Fruit fly (Drosophila melanogaster) whole organism, embryonic: ENCODE results near the gene CG18622.

ENCODE experiments used
- Atf6 ChIP-seq: fragments of 200-800 bp; sonication (Bioruptor generic); IDR thresholded peaks from 2 replicates; pipeline ENCODE4 v1.3.6; 2022; ENCODE audit warnings: missing biosample characterization, missing genetic modification characterization
- C15 ChIP-seq: fragments of 200-800 bp; sonication (Bioruptor generic); IDR thresholded peaks from 3 replicates; pipeline ENCODE4 v1.3.6; 2022; ENCODE audit warnings: missing biosample characterization, missing genetic modification characterization
- CG10267 ChIP-seq: fragments of 200-800 bp; sonication (Bioruptor generic); optimal IDR thresholded peaks from 2 replicates; lab custom pipeline; 2018; ENCODE audit warnings: missing biosample characterization, mild to moderate bottlenecking, missing genetic modification characterization, moderate library complexity
- CG10654 ChIP-seq: fragments of 200-800 bp; sonication (Bioruptor generic); optimal IDR thresholded peaks from 2 replicates; lab custom pipeline; 2016; ENCODE audit warnings: missing biosample characterization, missing genetic modification characterization
- CG11247 ChIP-seq: fragments of 200-800 bp; sonication (Bioruptor generic); IDR thresholded peaks from 2 replicates; pipeline ENCODE4 v1.3.6; 2022; ENCODE audit warnings: missing biosample characterization, missing genetic modification characterization
- CG12104 ChIP-seq: fragments of 200-800 bp; sonication (Bioruptor generic); optimal IDR thresholded peaks from 3 replicates; lab custom pipeline; 2016; ENCODE audit warnings: missing biosample characterization, missing genetic modification characterization
- CG12299 ChIP-seq: fragments of 200-800 bp; sonication (Bioruptor generic); optimal IDR thresholded peaks from 2 replicates; lab custom pipeline; 2018; ENCODE audit warnings: missing biosample characterization, mild to moderate bottlenecking, missing genetic modification characterization
- CG13624 ChIP-seq: fragments of 200-800 bp; sonication (Bioruptor generic); optimal IDR thresholded peaks from 2 replicates; lab custom pipeline; 2016; ENCODE audit warnings: missing biosample characterization, missing genetic modification characterization
- CG14014 ChIP-seq: fragments of 200-800 bp; sonication (Bioruptor generic); IDR thresholded peaks from 2 replicates; pipeline ENCODE4 v1.3.6; 2022; ENCODE audit warnings: missing biosample characterization, missing genetic modification characterization
- CG14667 ChIP-seq: fragments of 200-800 bp; sonication (Bioruptor generic); IDR thresholded peaks from 2 replicates; pipeline ENCODE4 v1.3.6; 2022; ENCODE audit warnings: missing biosample characterization, missing genetic modification characterization
- CG15696 ChIP-seq: fragments of 200-800 bp; sonication (Bioruptor generic); optimal IDR thresholded peaks from 2 replicates; lab custom pipeline; 2019; ENCODE audit warnings: missing biosample characterization, mild to moderate bottlenecking, missing genetic modification characterization, moderate library complexity
- CG18619 ChIP-seq: fragments of 200-800 bp; sonication (Bioruptor generic); optimal IDR thresholded peaks from 3 replicates; lab custom pipeline; 2017; ENCODE audit warnings: missing biosample characterization, mild to moderate bottlenecking, missing genetic modification characterization
- CG30403 ChIP-seq: fragments of 200-800 bp; sonication (Bioruptor generic); optimal IDR thresholded peaks from 3 replicates; lab custom pipeline; 2016; ENCODE audit warnings: missing biosample characterization, missing genetic modification characterization
- CG31441 ChIP-seq: fragments of 200-800 bp; sonication (Bioruptor generic); IDR thresholded peaks from 2 replicates; pipeline ENCODE4 v1.3.6; 2022; ENCODE audit warnings: missing biosample characterization, missing genetic modification characterization
- CG34224 ChIP-seq: fragments of 200-800 bp; sonication (Bioruptor generic); IDR thresholded peaks from 3 replicates; pipeline ENCODE4 v1.3.6; 2022; ENCODE audit warnings: missing biosample characterization, missing genetic modification characterization; ENCODE audit not compliant: partially characterized antibody
- CG4617 ChIP-seq: fragments of 200-800 bp; sonication (Bioruptor generic); optimal IDR thresholded peaks from 3 replicates; lab custom pipeline; 2016; ENCODE audit warnings: missing biosample characterization, missing genetic modification characterization, borderline replicate concordance
- CG7928 ChIP-seq: fragments of 200-800 bp; sonication (Bioruptor generic); optimal IDR thresholded peaks from 2 replicates; lab custom pipeline; 2017; ENCODE audit warnings: missing biosample characterization, mild to moderate bottlenecking, missing genetic modification characterization
- CG8281 ChIP-seq: fragments of 200-800 bp; sonication (Bioruptor generic); optimal IDR thresholded peaks from 2 replicates; lab custom pipeline; 2018; ENCODE audit warnings: missing biosample characterization, mild to moderate bottlenecking, missing genetic modification characterization, moderate library complexity
- Dek ChIP-seq: fragments of 200-800 bp; sonication (Bioruptor generic); optimal IDR thresholded peaks from 3 replicates; lab custom pipeline; 2019; ENCODE audit warnings: missing biosample characterization, mild to moderate bottlenecking, missing genetic modification characterization, moderate library complexity
- Dfd ChIP-seq, 2 experiments: fragments of >200 bp; optimal IDR thresholded peaks; 2 replicates each; lab custom pipeline; 2017; ENCODE audit warnings: missing biosample characterization in 2 of 2, missing genetic modification characterization in 2 of 2
- Dip3 ChIP-seq: fragments of 200-800 bp; sonication (Bioruptor generic); optimal IDR thresholded peaks from 3 replicates; lab custom pipeline; 2016; ENCODE audit warnings: missing biosample characterization, missing genetic modification characterization
- Hr3 ChIP-seq: fragments of 200-800 bp; sonication (Bioruptor generic); optimal IDR thresholded peaks from 3 replicates; lab custom pipeline; 2016; ENCODE audit warnings: missing biosample characterization, missing genetic modification characterization
- Nf-YA ChIP-seq: fragments of 200-800 bp; sonication (Bioruptor generic); IDR thresholded peaks from 2 replicates; pipeline ENCODE4 v1.3.6; 2022; ENCODE audit warnings: missing biosample characterization, missing genetic modification characterization
- Oaz ChIP-seq: fragments of 200-800 bp; sonication (Bioruptor generic); IDR thresholded peaks from 2 replicates; pipeline ENCODE4 v1.3.6; 2022; ENCODE audit warnings: missing biosample characterization, missing genetic modification characterization
- Oli ChIP-seq: fragments of 200-800 bp; sonication (Bioruptor generic); optimal IDR thresholded peaks from 2 replicates; lab custom pipeline; 2018; ENCODE audit warnings: missing biosample characterization, mild to moderate bottlenecking, missing genetic modification characterization, moderate library complexity
- PHDP ChIP-seq: fragments of 200-800 bp; sonication (Bioruptor generic); optimal IDR thresholded peaks from 3 replicates; lab custom pipeline; 2018; ENCODE audit warnings: missing biosample characterization, mild to moderate bottlenecking, missing genetic modification characterization, moderate library complexity
- Scr ChIP-seq: fragments of 200-800 bp; sonication (Bioruptor generic); IDR thresholded peaks from 2 replicates; pipeline ENCODE4 v1.3.6; 2022; ENCODE audit warnings: missing biosample characterization, missing genetic modification characterization; ENCODE audit not compliant: partially characterized antibody
- Ssrp ChIP-seq: fragments of 200-800 bp; sonication (Bioruptor generic); optimal IDR thresholded peaks from 2 replicates; lab custom pipeline; 2018; ENCODE audit warnings: missing biosample characterization, mild to moderate bottlenecking, missing genetic modification characterization, moderate library complexity
- chm ChIP-seq: fragments of 200-800 bp; sonication (Bioruptor generic); IDR thresholded peaks from 2 replicates; pipeline ENCODE4 v1.3.6; 2022; ENCODE audit warnings: missing biosample characterization, missing genetic modification characterization
- da ChIP-seq: fragments of 200-800 bp; sonication (Bioruptor generic); optimal IDR thresholded peaks from 2 replicates; lab custom pipeline; 2016; ENCODE audit warnings: missing biosample characterization, missing genetic modification characterization
- dpn ChIP-seq, 2 experiments: fragments of 200-800 bp; sonication (Bioruptor generic); optimal IDR thresholded peaks; 3 replicates each; lab custom pipeline; 2016; ENCODE audit warnings: missing biosample characterization in 2 of 2, missing genetic modification characterization in 2 of 2
- fd102C ChIP-seq: fragments of 200-800 bp; sonication (Bioruptor generic); optimal IDR thresholded peaks from 2 replicates; lab custom pipeline; 2018; ENCODE audit warnings: missing biosample characterization, mild to moderate bottlenecking, missing genetic modification characterization, moderate library complexity
- gfzf ChIP-seq: fragments of 200-800 bp; sonication (Bioruptor generic); optimal IDR thresholded peaks from 2 replicates; lab custom pipeline; 2016; ENCODE audit warnings: missing biosample characterization, mild to moderate bottlenecking, missing genetic modification characterization, moderate library complexity
- grn ChIP-seq: fragments of 200-800 bp; sonication (Bioruptor generic); optimal IDR thresholded peaks from 3 replicates; lab custom pipeline; 2017; ENCODE audit warnings: missing biosample characterization, missing genetic modification characterization
- hbn ChIP-seq: fragments of 200-800 bp; sonication (Bioruptor generic); IDR thresholded peaks from 2 replicates; pipeline ENCODE4 v1.3.6; 2022; ENCODE audit warnings: missing biosample characterization, missing genetic modification characterization; ENCODE audit not compliant: partially characterized antibody
- ind ChIP-seq: fragments of 200-800 bp; sonication (Bioruptor generic); optimal IDR thresholded peaks from 3 replicates; lab custom pipeline; 2016; ENCODE audit warnings: missing biosample characterization, missing genetic modification characterization
- jigr1 ChIP-seq: fragments of 200-800 bp; sonication (Bioruptor generic); IDR thresholded peaks from 3 replicates; pipeline ENCODE4 v1.3.6; 2022; ENCODE audit warnings: missing biosample characterization, missing genetic modification characterization
- lilli ChIP-seq: fragments of 200-800 bp; sonication (Bioruptor generic); optimal IDR thresholded peaks from 3 replicates; lab custom pipeline; 2016; ENCODE audit warnings: missing biosample characterization, missing genetic modification characterization
- lmd ChIP-seq: fragments of 200-800 bp; sonication (Bioruptor generic); IDR thresholded peaks from 2 replicates; pipeline ENCODE4 v1.3.6; 2022; ENCODE audit warnings: missing biosample characterization, missing genetic modification characterization
- mld ChIP-seq: fragments of 200-800 bp; sonication (Bioruptor generic); IDR thresholded peaks from 3 replicates; pipeline ENCODE4 v1.3.6; 2022; ENCODE audit warnings: missing biosample characterization, missing genetic modification characterization; ENCODE audit not compliant: partially characterized antibody
- nerfin-2 ChIP-seq: fragments of 200-800 bp; sonication (Bioruptor generic); IDR thresholded peaks from 2 replicates; pipeline ENCODE4 v1.3.6; 2022; ENCODE audit warnings: missing biosample characterization, missing genetic modification characterization; ENCODE audit not compliant: partially characterized antibody
- oc ChIP-seq: fragments of 200-800 bp; sonication (Bioruptor generic); optimal IDR thresholded peaks from 2 replicates; lab custom pipeline; 2018; ENCODE audit warnings: missing biosample characterization, mild to moderate bottlenecking, missing genetic modification characterization, moderate library complexity
- odd ChIP-seq: fragments of 200-800 bp; sonication (Bioruptor generic); optimal IDR thresholded peaks from 2 replicates; lab custom pipeline; 2017; ENCODE audit warnings: missing biosample characterization, mild to moderate bottlenecking, missing genetic modification characterization
- org-1 ChIP-seq: fragments of 200-800 bp; sonication (Bioruptor generic); optimal IDR thresholded peaks from 2 replicates; lab custom pipeline; 2017; ENCODE audit warnings: missing biosample characterization, missing genetic modification characterization
- pnt ChIP-seq: fragments of 200-800 bp; sonication (Bioruptor generic); optimal IDR thresholded peaks from 3 replicates; lab custom pipeline; 2016; ENCODE audit warnings: missing biosample characterization, missing genetic modification characterization
- pum ChIP-seq: fragments of 200-800 bp; sonication (Bioruptor generic); optimal IDR thresholded peaks from 2 replicates; lab custom pipeline; 2016; ENCODE audit warnings: missing biosample characterization, missing genetic modification characterization
- so ChIP-seq: fragments of 200-800 bp; sonication (Bioruptor generic); IDR thresholded peaks from 3 replicates; pipeline ENCODE4 v1.3.6; 2022; ENCODE audit warnings: missing biosample characterization, missing genetic modification characterization
- tap ChIP-seq: fragments of 200-800 bp; optimal IDR thresholded peaks from 3 replicates; lab custom pipeline; 2019; ENCODE audit warnings: missing biosample characterization, mild to moderate bottlenecking, missing genetic modification characterization, moderate library complexity
- tll ChIP-seq, 2 experiments: fragments of 200-800 bp in 1 of 2; fragments of >200 bp in 1 of 2; sonication (Bioruptor generic) in 1 of 2; optimal IDR thresholded peaks; 2 replicates each; lab custom pipeline; 2017 to 2019; ENCODE audit warnings: missing biosample characterization in 2 of 2, missing genetic modification characterization in 2 of 2, mild to moderate bottlenecking in 1 of 2, moderate library complexity in 1 of 2

CG18622 gene

dm6 chr3R:17002218-17003110 is 14.9 kb upstream of the CG18622 start, which contains the start of the genes Sf3a1 and Irc (continued):
- no peak for TF ChIP-seq CG31441 (GFP tag; lab: Robert Waterston, UW)
- no peak for TF ChIP-seq Oli (tag; lab: Kevin White, UChicago)
- TF ChIP-seq lilli (GFP tag; lab: Kevin White, UChicago) = peak; percentile 59
- TF ChIP-seq da (GFP tag; lab: Kevin White, UChicago) = no peak
- TF ChIP-seq CG13624 (GFP tag; lab: Kevin White, UChicago) = peak; percentile 41
- peak; percentile 91 for TF ChIP-seq mld (GFP tag; lab: Robert Waterston, UW)
- peak; percentile 24 to 52 for TF ChIP-seq dpn (GFP tag; optimal IDR thresholded peaks at IDR 0.05; lab: Kevin White, UChicago)
- no peak for TF ChIP-seq jigr1 (GFP tag; lab: Robert Waterston, UW)
- TF ChIP-seq CG10654 (GFP tag; lab: Kevin White, UChicago) = no peak
- no peak for TF ChIP-seq Ssrp (tag; lab: Kevin White, UChicago)
- TF ChIP-seq CG12299 (tag; lab: Kevin White, UChicago) = no peak
- no peak for TF ChIP-seq Nf-YA (GFP tag; lab: Robert Waterston, UW)
- TF ChIP-seq CG12104 = no peak
- no peak for TF ChIP-seq tll (GFP tag; optimal IDR thresholded peaks at IDR 0.05; lab: Kevin White, UChicago)
- no peak for TF ChIP-seq Atf6 (GFP tag; lab: Robert Waterston, UW)
- TF ChIP-seq Dek (tag; lab: Kevin White, UChicago) = no peak
- TF ChIP-seq CG8281 (tag; lab: Kevin White, UChicago) = no peak
- TF ChIP-seq org-1 (GFP tag; lab: Kevin White, UChicago) = no peak
- TF ChIP-seq grn (GFP tag; lab: Kevin White, UChicago) = peak; percentile 10
- TF ChIP-seq fd102C (GFP tag; lab: Kevin White, UChicago) = no peak
- peak; percentile 97 for TF ChIP-seq hbn (GFP tag; lab: Robert Waterston, UW)
- TF ChIP-seq ind (GFP tag; lab: Kevin White, UChicago) = no peak
- TF ChIP-seq CG15696 (tag; lab: Kevin White, UChicago) = no peak
- peak; percentile 70 for TF ChIP-seq oc
- no peak for TF ChIP-seq Dfd (GFP tag; optimal IDR thresholded peaks at IDR 0.05; lab: Kevin White, UChicago)
- peak; percentile 95 for TF ChIP-seq CG34224 (GFP tag; lab: Robert Waterston, UW)
- TF ChIP-seq chm (GFP tag; lab: Robert Waterston, UW) = peak; percentile 5; the same call in 1 of the 2 replicates
- no peak for TF ChIP-seq Dip3 (GFP tag; lab: Kevin White, UChicago)
- peak; percentile 91 for TF ChIP-seq nerfin-2 (GFP tag; lab: Robert Waterston, UW)
- TF ChIP-seq C15 = no peak
- TF ChIP-seq Scr = peak; percentile 94
- no peak for TF ChIP-seq odd (GFP tag; lab: Kevin White, UChicago)
- no peak for TF ChIP-seq Oaz (GFP tag; lab: Robert Waterston, UW)
- TF ChIP-seq CG30403 (GFP tag; lab: Kevin White, UChicago) = peak; percentile 47
- TF ChIP-seq CG18619 (GFP tag; lab: Kevin White, UChicago) = no peak
- TF ChIP-seq gfzf (GFP tag; lab: Kevin White, UChicago) = peak; percentile 52
- TF ChIP-seq pum (GFP tag; lab: Kevin White, UChicago) = peak; percentile 7
- peak; percentile 5 for TF ChIP-seq PHDP (tag; lab: Kevin White, UChicago)
- peak; percentile 90 for TF ChIP-seq CG4617 (GFP tag; lab: Kevin White, UChicago)
- TF ChIP-seq CG7928 (GFP tag; lab: Kevin White, UChicago) = no peak
- no peak for TF ChIP-seq so (GFP tag; lab: Robert Waterston, UW)
- TF ChIP-seq CG11247 = no peak
- TF ChIP-seq CG14014 (GFP tag; lab: Robert Waterston, UW) = no peak
- TF ChIP-seq CG14667 (GFP tag; lab: Robert Waterston, UW) = no peak
- TF ChIP-seq CG10267 = peak; percentile 42
- TF ChIP-seq tap = no peak
- TF ChIP-seq lmd = no peak; the same call in 1 of the 2 replicates
- TF ChIP-seq pnt (GFP tag; lab: Kevin White, UChicago) = no peak
- no peak for TF ChIP-seq Hr3 (GFP tag; lab: Kevin White, UChicago)
